Fruit fly (Drosophila melanogaster) whole organism: ENCODE results near the gene Rad17.

ENCODE experiments used
- CG8478 ChIP-seq: fragments of >200 bp; optimal IDR thresholded peaks from 2 replicates; lab custom pipeline; 2018; ENCODE audit warnings: inconsistent platforms
- Dll ChIP-seq: fragments of >200 bp; optimal IDR thresholded peaks from 2 replicates; lab custom pipeline; 2017
- EcR ChIP-seq, 2 experiments: fragments of >200 bp; optimal IDR thresholded peaks; 2 replicates each; lab custom pipeline; 2017; ENCODE audit warnings: missing biosample characterization in 2 of 2, missing genetic modification characterization in 2 of 2, missing genetic modification reagents in 2 of 2
- pan ChIP-seq: fragments of >200 bp; optimal IDR thresholded peaks from 2 replicates; lab custom pipeline; 2017
- psq ChIP-seq: fragments of >200 bp; optimal IDR thresholded peaks from 2 replicates; lab custom pipeline; 2017
- usp ChIP-seq: fragments of >200 bp; optimal IDR thresholded peaks from 2 replicates; lab custom pipeline; 2017; ENCODE audit warnings: missing biosample characterization, missing genetic modification characterization, mixed read lengths

Gene Rad17

dm6 chr3R:14662989-14663500 is at the start of gene Rad17, which contains the start of gene BigH1:
Rad17 (minus strand) TSS chr3R:14663197.
BigH1 (plus strand) TSS chr3R:14663450.
- TF ChIP-seq usp (GFP tag; lab: Kevin White, UChicago) (no peak), EcR (GFP tag; optimal IDR thresholded peaks at IDR 0.05; lab: Kevin White, UChicago) (no peak), pan (lab: Kevin White, UChicago) (no peak), psq (lab: Kevin White, UChicago) (no peak), Dll (lab: Kevin White, UChicago) (no peak), CG8478 (no peak)

dm6 chr3R:14711447-14712163 is 48.6 kb upstream of the Rad17 start:
- TF ChIP-seq usp (GFP tag; lab: Kevin White, UChicago): no peak

- no peak for TF ChIP-seq pan (lab: Kevin White, UChicago)
- no peak for TF ChIP-seq EcR (GFP tag; optimal IDR thresholded peaks at IDR 0.05; lab: Kevin White, UChicago)
- no peak for TF ChIP-seq psq (lab: Kevin White, UChicago)
- no peak for TF ChIP-seq usp (GFP tag; lab: Kevin White, UChicago)
- TF ChIP-seq Dll (lab: Kevin White, UChicago): no peak
Measured at dm6 chr3R:14710673-14711072, 47.7 kb upstream of the Rad17 start.

- TF ChIP-seq usp (GFP tag; lab: Kevin White, UChicago) (no peak), EcR (GFP tag; optimal IDR thresholded peaks at IDR 0.05; lab: Kevin White, UChicago) (no peak), Dll (lab: Kevin White, UChicago) (no peak), CG8478 (no peak), pan (lab: Kevin White, UChicago) (no peak), psq (lab: Kevin White, UChicago) (no peak)
Measured at dm6 chr3R:14709480-14709984, 46.5 kb upstream of the Rad17 start.

dm6 chr3R:14708948-14709385 is 46.0 kb upstream of the Rad17 start:
- TF ChIP-seq psq (lab: Kevin White, UChicago) (no peak), pan (lab: Kevin White, UChicago) (no peak), CG8478 (no peak), usp (GFP tag; lab: Kevin White, UChicago) (no peak), EcR (GFP tag; optimal IDR thresholded peaks at IDR 0.05; lab: Kevin White, UChicago) (no peak), Dll (lab: Kevin White, UChicago) (no peak)

- TF ChIP-seq pan (lab: Kevin White, UChicago) (no peak), Dll (lab: Kevin White, UChicago) (no peak), psq (lab: Kevin White, UChicago) (no peak), EcR (GFP tag; optimal IDR thresholded peaks at IDR 0.05; lab: Kevin White, UChicago) (no peak), CG8478 (no peak), usp (GFP tag; lab: Kevin White, UChicago) (no peak)
Measured at dm6 chr3R:14707703-14708643, 45.0 kb upstream of the Rad17 start.

- TF ChIP-seq Dll (lab: Kevin White, UChicago) (no peak), psq (lab: Kevin White, UChicago) (no peak), usp (GFP tag; lab: Kevin White, UChicago) (no peak), pan (lab: Kevin White, UChicago) (peak; percentile 75)
Measured at dm6 chr3R:14706860-14707259, 43.9 kb upstream of the Rad17 start.

dm6 chr3R:14706354-14706753 is 43.4 kb upstream of the Rad17 start:
- TF ChIP-seq psq (lab: Kevin White, UChicago) (no peak), CG8478 (no peak)

dm6 chr3R:14705270-14705669 is 42.3 kb upstream of the Rad17 start:
- TF ChIP-seq EcR (GFP tag; optimal IDR thresholded peaks at IDR 0.05; lab: Kevin White, UChicago): no peak
- TF ChIP-seq usp (GFP tag; lab: Kevin White, UChicago): no peak
- no peak for TF ChIP-seq pan (lab: Kevin White, UChicago)
- no peak for TF ChIP-seq CG8478
- TF ChIP-seq Dll (lab: Kevin White, UChicago): no peak
- no peak for TF ChIP-seq psq (lab: Kevin White, UChicago)

dm6 chr3R:14703302-14704192 is 40.5 kb upstream of the Rad17 start:
- peak in 1 of 2 experiments; percentile 22 for TF ChIP-seq EcR (GFP tag; optimal IDR thresholded peaks at IDR 0.05; lab: Kevin White, UChicago)
- no peak for TF ChIP-seq Dll (lab: Kevin White, UChicago)
